Worm (Caenorhabditis elegans) whole organism, L4 larva: ENCODE measurements around the gene T05H4.3.

Experiments used
- R02D3.7 ChIP-seq: fragments of 150-350 bp; sonication (generic microtip); optimal IDR thresholded peaks from 3 replicates; lab custom pipeline; 2014; ENCODE audit warnings: missing biosample characterization, missing genetic modification characterization
- T20F7.1 ChIP-seq: fragments of 200-800 bp; sonication (Bioruptor generic); optimal IDR thresholded peaks from 2 replicates; lab custom pipeline; 2018; ENCODE audit warnings: mild to moderate bottlenecking, missing genetic modification characterization, missing compliant biosample characterization
- T26A8.4 ChIP-seq: fragments of 200-800 bp; sonication (Bioruptor generic); IDR thresholded peaks from 2 replicates; pipeline ENCODE4 v1.3.6; 2022; ENCODE audit warnings: missing genetic modification characterization, missing compliant biosample characterization
- Y48G9A.11 ChIP-seq: fragments of 200-800 bp; sonication (Bioruptor generic); IDR thresholded peaks from 2 replicates; pipeline ENCODE4 v1.3.6; 2022; ENCODE audit warnings: missing genetic modification reagents, missing genetic modification characterization, missing compliant biosample characterization
- Y75B8A.6 ChIP-seq: fragments of 200-800 bp; sonication (Bioruptor generic); IDR thresholded peaks from 2 replicates; pipeline ENCODE4 v1.3.6; 2022; ENCODE audit warnings: missing genetic modification reagents, missing genetic modification characterization, missing compliant biosample characterization
- ZK546.5 ChIP-seq, 2 experiments: sonication (generic microtip); optimal IDR thresholded peaks; 2 replicates each; lab custom pipeline; 2017; ENCODE audit warnings: missing biosample characterization in 2 of 2, missing genetic modification characterization in 2 of 2
- aha-1 ChIP-seq: fragments of 150-350 bp; peaks from one replicate; lab custom pipeline; 2014; ENCODE audit warnings: missing biosample characterization, missing genetic modification characterization
- aly-2 ChIP-seq: sonication (generic microtip); optimal IDR thresholded peaks from 2 replicates; lab custom pipeline; 2018; ENCODE audit warnings: missing biosample characterization, missing genetic modification characterization
- ama-1 ChIP-seq: fragments of 150-350 bp; optimal IDR thresholded peaks from 2 replicates; lab custom pipeline; 2014; ENCODE audit warnings: inconsistent platforms, mixed read lengths
- ces-1 ChIP-seq: fragments of 150-350 bp; sonication (generic microtip); optimal IDR thresholded peaks from 4 replicates; lab custom pipeline; 2014; ENCODE audit warnings: missing biosample characterization, missing genetic modification reagents, missing genetic modification characterization
- daf-12 ChIP-seq: fragments of 150-350 bp; optimal IDR thresholded peaks from 2 replicates; lab custom pipeline; 2014; ENCODE audit warnings: missing biosample characterization, missing genetic modification reagents, missing genetic modification characterization
- daf-16 ChIP-seq, 3 experiments: sonication (generic microtip); optimal IDR thresholded peaks; 2 replicates each; lab custom pipeline; 2016 to 2017; ENCODE audit warnings: missing genetic modification characterization in 3 of 3, missing genetic modification reagents in 3 of 3, mild to moderate bottlenecking in 2 of 3, missing compliant biosample characterization in 2 of 3, missing biosample characterization in 1 of 3, moderate library complexity in 1 of 3
- dmd-6 ChIP-seq: fragments of 200-800 bp; sonication (Bioruptor generic); IDR thresholded peaks from 2 replicates; pipeline ENCODE4 v1.3.6; 2022; ENCODE audit warnings: missing genetic modification reagents, missing genetic modification characterization, missing compliant biosample characterization
- dmd-9 ChIP-seq: fragments of 200-800 bp; sonication (Bioruptor generic); IDR thresholded peaks from 2 replicates; pipeline ENCODE4 v1.3.6; 2022; ENCODE audit warnings: missing genetic modification reagents, missing genetic modification characterization, missing compliant biosample characterization
- dpl-1 ChIP-seq: fragments of 150-350 bp; optimal IDR thresholded peaks from 2 replicates; lab custom pipeline; 2014; ENCODE audit warnings: missing biosample characterization, missing genetic modification reagents, missing genetic modification characterization
- dve-1 ChIP-seq: sonication (generic microtip); optimal IDR thresholded peaks from 2 replicates; lab custom pipeline; 2017; ENCODE audit warnings: antibody characterized with exemption, mild to moderate bottlenecking, missing genetic modification characterization, missing compliant biosample characterization; ENCODE audit not compliant: insufficient read depth
- egl-27 ChIP-seq: sonication (generic microtip); optimal IDR thresholded peaks from 3 replicates; lab custom pipeline; 2017; ENCODE audit warnings: missing biosample characterization, missing genetic modification reagents, missing genetic modification characterization
- fos-1 ChIP-seq: fragments of 150-350 bp; optimal IDR thresholded peaks from 2 replicates; lab custom pipeline; 2014; ENCODE audit warnings: missing biosample characterization, missing genetic modification characterization
- hlh-11 ChIP-seq: fragments of 200-800 bp; sonication (Bioruptor generic); optimal IDR thresholded peaks from 2 replicates; lab custom pipeline; 2018; ENCODE audit warnings: mild to moderate bottlenecking, missing genetic modification characterization, missing compliant biosample characterization
- hmg-1.1 ChIP-seq: fragments of 200-800 bp; sonication (Bioruptor generic); IDR thresholded peaks from 2 replicates; pipeline ENCODE4 v1.3.6; 2022; ENCODE audit warnings: missing genetic modification reagents, missing genetic modification characterization, missing compliant biosample characterization
- lin-1 ChIP-seq: fragments of 200-800 bp; sonication (Bioruptor generic); IDR thresholded peaks from 2 replicates; pipeline ENCODE4 v1.3.6; 2022; ENCODE audit warnings: missing genetic modification reagents, missing genetic modification characterization, missing compliant biosample characterization
- lin-38 ChIP-seq: fragments of 200-800 bp; sonication (Bioruptor generic); IDR thresholded peaks from 2 replicates; pipeline ENCODE4 v1.3.6; 2022; ENCODE audit warnings: missing genetic modification reagents, missing genetic modification characterization, missing compliant biosample characterization
- lin-39 ChIP-seq: fragments of 150-350 bp; optimal IDR thresholded peaks from 2 replicates; lab custom pipeline; 2014; ENCODE audit warnings: missing biosample characterization, missing genetic modification reagents, missing genetic modification characterization
- lir-3 ChIP-seq: sonication (generic microtip); optimal IDR thresholded peaks from 2 replicates; lab custom pipeline; 2016; ENCODE audit warnings: mild to moderate bottlenecking, missing genetic modification characterization, missing compliant biosample characterization
- madf-9 ChIP-seq: fragments of 200-800 bp; sonication (Bioruptor generic); conservative IDR thresholded peaks from 2 replicates; pipeline ENCODE4 v1.3.6; 2022; ENCODE audit warnings: missing genetic modification reagents, missing genetic modification characterization, missing compliant biosample characterization
- mdl-1 ChIP-seq, 2 experiments: fragments of 150-350 bp in 1 of 2; sonication (generic microtip) in 1 of 2; optimal IDR thresholded peaks; 2 replicates each; lab custom pipeline; 2014 to 2017; ENCODE audit warnings: missing biosample characterization in 2 of 2, missing genetic modification characterization in 2 of 2
- mxl-2 ChIP-seq: fragments of 200-800 bp; sonication (Bioruptor generic); conservative IDR thresholded peaks from 2 replicates; pipeline ENCODE4 v1.3.6; 2022; ENCODE audit warnings: missing genetic modification reagents, missing genetic modification characterization, missing compliant biosample characterization
- nhr-10 ChIP-seq: fragments of 150-350 bp; optimal IDR thresholded peaks from 2 replicates; lab custom pipeline; 2014; ENCODE audit warnings: missing biosample characterization, missing genetic modification characterization
- nhr-102 ChIP-seq: sonication (generic microtip); optimal IDR thresholded peaks from 2 replicates; lab custom pipeline; 2016; ENCODE audit warnings: mild to moderate bottlenecking, missing genetic modification characterization, moderate library complexity, missing compliant biosample characterization
- nhr-11 ChIP-seq: fragments of 150-350 bp; optimal IDR thresholded peaks from 2 replicates; lab custom pipeline; 2014; ENCODE audit warnings: missing biosample characterization, missing genetic modification characterization
- nhr-28 ChIP-seq: fragments of 150-350 bp; optimal IDR thresholded peaks from 2 replicates; lab custom pipeline; 2014; ENCODE audit warnings: missing biosample characterization, missing genetic modification characterization
- nhr-77 ChIP-seq: fragments of 150-350 bp; optimal IDR thresholded peaks from 2 replicates; lab custom pipeline; 2014; ENCODE audit warnings: missing biosample characterization, missing genetic modification characterization
- pha-4 ChIP-seq, 2 experiments: fragments of 150-350 bp in 1 of 2; fragments of 200-800 bp in 1 of 2; sonication (Bioruptor generic) in 1 of 2; IDR thresholded peaks in 1 of 2; optimal IDR thresholded peaks in 1 of 2; 2 replicates each; pipeline versions ENCODE4 v1.3.6 to Lab custom; 2014 to 2022; ENCODE audit warnings: missing genetic modification characterization in 2 of 2, missing genetic modification reagents in 2 of 2, missing biosample characterization in 1 of 2, missing compliant biosample characterization in 1 of 2
- php-3 ChIP-seq: fragments of 200-800 bp; sonication (Bioruptor generic); IDR thresholded peaks from 2 replicates; pipeline ENCODE4 v1.3.6; 2022; ENCODE audit warnings: missing genetic modification reagents, missing genetic modification characterization, missing compliant biosample characterization
- pqm-1 ChIP-seq: sonication (generic microtip); optimal IDR thresholded peaks from 2 replicates; lab custom pipeline; 2017; ENCODE audit warnings: missing biosample characterization, missing genetic modification characterization
- tra-1 ChIP-seq: fragments of 200-800 bp; sonication (Bioruptor generic); IDR thresholded peaks from 2 replicates; pipeline ENCODE4 v1.3.6; 2022; ENCODE audit warnings: missing genetic modification reagents, missing genetic modification characterization, missing compliant biosample characterization
- unc-130 ChIP-seq: sonication (generic microtip); optimal IDR thresholded peaks from 2 replicates; lab custom pipeline; 2016; ENCODE audit warnings: missing genetic modification reagents, missing genetic modification characterization, missing compliant biosample characterization
- unc-39 ChIP-seq: sonication (generic microtip); optimal IDR thresholded peaks from 2 replicates; lab custom pipeline; 2017; ENCODE audit warnings: missing biosample characterization, missing genetic modification characterization
- unc-62 ChIP-seq, 3 experiments: fragments of 150-350 bp in 1 of 3; sonication (generic microtip); optimal IDR thresholded peaks in 2 of 3; peaks in 1 of 3; 1 replicate in 1 of 3; 2 replicates in 2 of 3; lab custom pipeline; 2014 to 2017; ENCODE audit warnings: missing biosample characterization in 3 of 3, missing genetic modification characterization in 3 of 3, missing genetic modification reagents in 3 of 3, missing genotype in 1 of 3
- zag-1 ChIP-seq: fragments of 150-350 bp; optimal IDR thresholded peaks from 2 replicates; lab custom pipeline; 2014; ENCODE audit warnings: missing biosample characterization, missing genetic modification characterization
- zfp-3 ChIP-seq: fragments of 200-800 bp; sonication (Bioruptor generic); conservative IDR thresholded peaks from 2 replicates; pipeline ENCODE4 v1.3.6; 2022; ENCODE audit warnings: missing genetic modification reagents, missing genetic modification characterization, missing compliant biosample characterization

The T05H4.3 gene

DNA sequence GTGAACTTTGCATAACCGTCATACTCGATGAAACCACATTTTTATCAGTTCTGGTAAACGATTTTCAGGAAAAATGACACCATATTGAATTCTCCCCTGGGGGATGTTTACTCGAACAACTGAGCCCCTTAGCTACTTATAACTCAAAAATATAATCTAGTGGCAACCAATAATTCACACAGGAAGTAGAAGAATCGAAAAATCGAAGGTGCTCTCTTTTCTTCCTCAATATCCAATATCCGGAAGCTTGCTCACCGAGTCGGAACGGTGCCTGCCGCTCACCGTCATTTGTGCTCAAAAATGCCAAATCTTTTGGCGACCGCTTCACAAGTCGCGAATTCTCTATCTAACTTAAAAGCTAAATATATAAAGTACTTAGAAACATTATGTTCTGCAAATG is at the start of gene T05H4.3:
TSS of gene T05H4.3 (plus strand) at position 301 of the 400 bp plus-strand sequence.
- TF ChIP-seq mxl-2 (GFP tag; lab: Robert Waterston, UW) (no peak), aha-1 (tag; lab: Kevin White, UChicago) (peak; percentile 65)

DNA sequence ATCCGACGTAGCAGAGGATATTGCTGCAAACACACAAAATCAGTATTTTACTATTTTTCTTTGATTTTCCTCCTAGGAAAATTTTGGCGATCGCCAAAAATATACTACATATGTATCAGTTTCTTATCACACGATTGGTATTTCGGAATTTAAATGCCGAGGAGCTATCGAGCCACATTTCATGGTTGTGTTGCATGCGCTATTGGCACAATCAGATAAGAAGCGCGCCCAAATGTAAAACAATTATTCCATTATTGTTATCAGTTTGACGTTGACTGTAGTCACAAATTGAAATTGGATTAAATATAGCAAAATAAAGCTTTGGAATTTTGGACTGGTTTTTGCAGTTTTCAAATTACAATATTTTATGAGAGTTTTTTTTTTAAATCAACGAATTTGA is 43.2 kb upstream of the T05H4.3 start:
- TF ChIP-seq dve-1 (tag; lab: Kevin White, UChicago) (peak; percentile 80), dmd-6 (peak; percentile 80), pqm-1 (tag; lab: Kevin White, UChicago) (peak; percentile 78), nhr-102 (tag; lab: Kevin White, UChicago) (peak; percentile 18), hlh-11 (tag; lab: Kevin White, UChicago) (peak; percentile 70), daf-16 (GFP tag; optimal IDR thresholded peaks at IDR 0.05; lab: Kevin White, UChicago) (no peak), daf-16 (tag; optimal IDR thresholded peaks at IDR 0.05; lab: Kevin White, UChicago) (peak; percentile 77), dmd-9 (GFP tag; lab: Robert Waterston, UW) (no peak), fos-1 (tag; lab: Kevin White, UChicago) (no peak), nhr-10 (no peak), egl-27 (tag; lab: Kevin White, UChicago) (no peak), tra-1 (GFP tag; lab: Robert Waterston, UW) (peak; percentile 50; the same call in 1 of the 2 replicates), nhr-28 (tag; lab: Kevin White, UChicago) (peak; percentile 92), unc-39 (tag; lab: Kevin White, UChicago) (no peak), ama-1 (lab: Kevin White, UChicago) (no peak), madf-9 (GFP tag; lab: Robert Waterston, UW) (no peak), nhr-77 (tag; lab: Kevin White, UChicago) (peak; percentile 17), php-3 (peak; percentile 72)

DNA sequence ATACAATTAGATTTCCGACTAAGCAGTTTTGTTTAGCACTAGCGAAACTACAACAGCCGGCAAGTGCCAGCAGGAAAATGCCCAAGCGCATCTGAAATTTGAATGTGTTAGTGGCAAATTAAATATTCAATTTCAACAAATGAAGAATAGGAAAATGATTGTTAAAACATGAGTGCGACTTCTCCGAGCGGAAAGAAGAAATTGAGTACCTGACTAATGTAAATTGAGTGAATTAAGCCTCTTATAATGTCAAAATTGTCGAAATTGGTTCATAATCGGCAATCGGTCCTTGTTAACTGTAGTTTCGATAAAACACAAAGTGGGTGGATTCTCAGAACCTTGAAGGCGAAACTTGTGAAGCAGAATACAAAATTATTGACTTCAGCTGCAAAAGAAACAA is 42.3 kb upstream of the T05H4.3 start, which contains the start of gene gfi-1:
TSS of gene gfi-1 (minus strand) at position 101 of the 400 bp plus-strand sequence.
- TF ChIP-seq ces-1 (no peak), nhr-102 (tag; lab: Kevin White, UChicago) (no peak), mdl-1 (tag; optimal IDR thresholded peaks at IDR 0.05; lab: Kevin White, UChicago) (no peak), T20F7.1 (GFP tag; lab: Kevin White, UChicago) (no peak), hmg-1.1 (GFP tag; lab: Robert Waterston, UW) (no peak), Y48G9A.11 (GFP tag; lab: Robert Waterston, UW) (no peak), dve-1 (tag; lab: Kevin White, UChicago) (no peak)

DNA sequence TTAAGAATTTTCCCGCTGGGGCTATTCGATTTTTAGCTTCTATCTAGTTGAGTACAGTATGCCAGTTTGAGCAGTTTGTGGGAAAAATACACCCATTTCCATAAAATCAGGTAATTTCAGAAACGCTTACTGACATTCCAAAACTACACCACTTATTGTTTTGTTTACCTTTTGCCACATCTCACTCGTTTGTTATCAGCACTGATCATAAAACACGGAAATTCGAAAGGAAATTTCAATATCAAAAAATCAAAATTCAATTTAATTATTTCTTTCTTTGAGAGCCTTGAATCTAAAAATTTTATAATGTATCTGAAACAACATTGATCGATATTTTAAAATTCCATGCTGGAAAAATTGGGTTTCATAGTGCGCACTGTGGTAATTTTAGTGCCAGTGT is 41.6 kb upstream of the T05H4.3 start:
- no peak for TF ChIP-seq R02D3.7 (tag; lab: Kevin White, UChicago)
- TF ChIP-seq T26A8.4 (GFP tag; lab: Robert Waterston, UW): peak; percentile 62; the same call in 1 of the 2 replicates
- TF ChIP-seq nhr-11 (tag; lab: Kevin White, UChicago): no peak
- TF ChIP-seq pqm-1 (tag; lab: Kevin White, UChicago): peak; percentile 51
- peak; percentile 1 for TF ChIP-seq hlh-11 (tag; lab: Kevin White, UChicago)
- TF ChIP-seq dve-1 (tag; lab: Kevin White, UChicago): peak; percentile 41
- no peak for TF ChIP-seq daf-16 (GFP tag; optimal IDR thresholded peaks at IDR 0.05; lab: Kevin White, UChicago)
- peak; percentile 90 for TF ChIP-seq daf-16 (tag; optimal IDR thresholded peaks at IDR 0.05; lab: Kevin White, UChicago)
- peak; percentile 45 for TF ChIP-seq nhr-28 (tag; lab: Kevin White, UChicago)
- TF ChIP-seq lir-3: no peak
- TF ChIP-seq php-3: 0 out of 2 replicates have a peak, but pooled peaks have one; percentile 8

DNA sequence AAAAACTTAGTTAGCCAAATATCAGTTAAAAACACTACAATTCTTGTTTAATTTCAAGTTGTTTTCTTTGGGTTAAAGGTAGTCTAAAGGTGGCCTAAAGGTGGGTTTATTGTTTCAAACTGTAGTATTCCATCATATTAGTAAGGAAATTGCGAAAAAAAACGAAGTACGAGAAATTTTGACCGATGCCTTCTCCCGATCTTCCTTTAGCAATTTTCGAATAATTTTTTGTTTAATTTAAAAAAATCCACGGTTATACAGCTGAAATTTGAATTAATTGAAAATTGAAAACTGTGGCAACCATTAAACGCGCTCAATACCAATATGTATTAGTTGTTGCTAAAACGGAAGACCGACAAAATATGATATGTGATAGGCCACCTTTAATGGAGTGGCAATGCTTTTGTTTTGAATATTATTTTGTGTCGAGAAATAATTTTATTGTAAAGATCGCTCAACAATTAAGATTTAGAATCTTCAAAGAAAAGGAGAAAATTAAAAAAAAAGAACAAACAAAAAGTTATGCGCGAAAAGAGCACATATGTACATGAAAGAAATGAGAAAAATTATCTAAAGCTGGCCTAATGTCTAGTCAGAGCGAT is 41.1 kb upstream of the T05H4.3 start:
- no peak for TF ChIP-seq T26A8.4 (GFP tag; lab: Robert Waterston, UW)
- TF ChIP-seq zag-1 (tag; lab: Kevin White, UChicago): no peak
- 0 out of 2 replicates have a peak, but pooled peaks have one; percentile 20 for TF ChIP-seq pha-4 (GFP tag; IDR thresholded peaks at IDR 0.05; lab: Robert Waterston, UW)
- TF ChIP-seq pha-4 (tag; optimal IDR thresholded peaks at IDR 0.05; lab: Kevin White, UChicago): no peak
- TF ChIP-seq Y75B8A.6 (GFP tag; lab: Robert Waterston, UW): peak; percentile 77
- 0 out of 2 replicates have a peak, but pooled peaks have one; percentile 16 for TF ChIP-seq lin-1
- TF ChIP-seq ZK546.5 (tag; optimal IDR thresholded peaks at IDR 0.05; lab: Kevin White, UChicago): no peak
- peak in 1 of 2 experiments; percentile 57 for TF ChIP-seq unc-62 (GFP tag; optimal IDR thresholded peaks at IDR 0.05 in 1 of 2; lab: Kevin White, UChicago)
- no peak for TF ChIP-seq unc-62 (tag; optimal IDR thresholded peaks at IDR 0.05; lab: Kevin White, UChicago)
- TF ChIP-seq lin-39 (tag; lab: Kevin White, UChicago): no peak
- no peak for TF ChIP-seq daf-12
- TF ChIP-seq lin-38: peak; percentile 42
- peak; percentile 77 for TF ChIP-seq aly-2
- TF ChIP-seq unc-130 (GFP tag; lab: Kevin White, UChicago): no peak
- TF ChIP-seq dpl-1: no peak
- TF ChIP-seq zfp-3 (GFP tag; lab: Robert Waterston, UW): peak; percentile 75
